Worm (Caenorhabditis elegans) whole organism, L3 larva: ENCODE measurements around the gene tufm-1.
A peak's percentile ranks its signal among the peaks of the same experiment; 100 is the strongest.

Source experiments
- ama-1 ChIP-seq: fragments of 150-350 bp; optimal IDR thresholded peaks from 2 replicates; lab custom pipeline; 2018
- egl-5 ChIP-seq: fragments of 150-350 bp; optimal IDR thresholded peaks from 2 replicates; lab custom pipeline; 2017; ENCODE audit warnings: missing biosample characterization, missing genetic modification reagents, missing genetic modification characterization, inconsistent platforms
- fkh-10 ChIP-seq: sonication (generic microtip); optimal IDR thresholded peaks from 2 replicates; lab custom pipeline; 2017; ENCODE audit warnings: missing biosample characterization, missing genetic modification reagents, missing genetic modification characterization
- fos-1 ChIP-seq: fragments of 150-350 bp; optimal IDR thresholded peaks from 2 replicates; lab custom pipeline; 2014; ENCODE audit warnings: missing biosample characterization, missing genetic modification characterization
- lin-15B ChIP-seq: fragments of 150-350 bp; optimal IDR thresholded peaks from 2 replicates; lab custom pipeline; 2014; ENCODE audit warnings: missing biosample characterization, missing genetic modification characterization
- lin-39 ChIP-seq: fragments of 150-350 bp; optimal IDR thresholded peaks from 2 replicates; lab custom pipeline; 2018; ENCODE audit warnings: missing biosample characterization, missing genetic modification reagents, missing genetic modification characterization
- sea-2 ChIP-seq: fragments of 150-350 bp; sonication (generic microtip); optimal IDR thresholded peaks from 4 replicates; lab custom pipeline; 2014; ENCODE audit warnings: missing biosample characterization, missing genetic modification reagents, missing genetic modification characterization
- zag-1 ChIP-seq: fragments of 150-350 bp; optimal IDR thresholded peaks from 2 replicates; lab custom pipeline; 2014; ENCODE audit warnings: missing biosample characterization, missing genetic modification characterization

ce11 chrIII:2780283-2780682 lies 34.5 kb downstream of the tufm-1 start:
- TF ChIP-seq fkh-10 (no peak), ama-1 (lab: Kevin White, UChicago) (no peak), egl-5 (tag; lab: Kevin White, UChicago) (no peak), zag-1 (tag; lab: Kevin White, UChicago) (no peak), sea-2 (peak; percentile 59), lin-39 (tag; lab: Kevin White, UChicago) (peak; percentile 33), lin-15B (tag; lab: Kevin White, UChicago) (no peak), fos-1 (tag; lab: Kevin White, UChicago) (no peak)
